Worm (Caenorhabditis elegans) whole organism, L1 larva: ENCODE results near the gene srx-73.
A peak's percentile ranks its signal among the peaks of the same experiment; 100 is the strongest.

Source experiments
- C04F5.9 ChIP-seq: sonication (generic microtip); optimal IDR thresholded peaks from 2 replicates; lab custom pipeline; 2016; ENCODE audit warnings: missing genetic modification characterization, missing compliant biosample characterization
- C16A3.4 ChIP-seq: fragments of 150-350 bp; optimal IDR thresholded peaks from 2 replicates; lab custom pipeline; 2014; ENCODE audit warnings: missing biosample characterization, missing genetic modification characterization
- Y116A8C.19 ChIP-seq: sonication (generic microtip); optimal IDR thresholded peaks from 2 replicates; lab custom pipeline; 2016; ENCODE audit warnings: missing compliant biosample characterization, missing genetic modification characterization, borderline replicate concordance
- alr-1 ChIP-seq: fragments of 200-800 bp; sonication (Bioruptor generic); optimal IDR thresholded peaks from 2 replicates; lab custom pipeline; 2018; ENCODE audit warnings: borderline replicate concordance, mild to moderate bottlenecking, missing genetic modification characterization, missing compliant biosample characterization
- aly-2 ChIP-seq: fragments of 150-350 bp; optimal IDR thresholded peaks from 2 replicates; lab custom pipeline; 2014; ENCODE audit warnings: missing biosample characterization, missing genetic modification characterization
- blmp-1 ChIP-seq: fragments of 150-350 bp; optimal IDR thresholded peaks from 2 replicates; lab custom pipeline; 2014; ENCODE audit warnings: missing biosample characterization, missing genetic modification characterization
- ceh-8 ChIP-seq: fragments of 200-800 bp; sonication (Bioruptor generic); optimal IDR thresholded peaks from 2 replicates; lab custom pipeline; 2018; ENCODE audit warnings: mild to moderate bottlenecking, missing genetic modification characterization, moderate library complexity, missing compliant biosample characterization
- ceh-82 ChIP-seq, 3 experiments: fragments of 150-350 bp in 1 of 3; sonication (generic microtip) in 2 of 3; optimal IDR thresholded peaks; 2 replicates each; lab custom pipeline; 2014 to 2017; ENCODE audit warnings: missing biosample characterization in 3 of 3, missing genetic modification characterization in 3 of 3
- dpl-1 ChIP-seq, 3 experiments: fragments of 150-350 bp in 2 of 3; sonication (generic microtip) in 1 of 3; optimal IDR thresholded peaks; 2 replicates each; lab custom pipeline; 2014 to 2017; ENCODE audit warnings: missing biosample characterization in 3 of 3, missing genetic modification characterization in 3 of 3, missing genetic modification reagents in 3 of 3
- efl-1 ChIP-seq, 4 experiments: fragments of 150-350 bp; optimal IDR thresholded peaks in 3 of 4; peaks in 1 of 4; 1 replicate in 1 of 4; 2 replicates in 3 of 4; lab custom pipeline; 2014; ENCODE audit warnings: missing biosample characterization in 2 of 4, missing genetic modification characterization in 2 of 4, missing genetic modification reagents in 2 of 4
- elt-2 ChIP-seq: sonication (generic microtip); optimal IDR thresholded peaks from 2 replicates; lab custom pipeline; 2016; ENCODE audit warnings: missing genetic modification characterization, mild to moderate bottlenecking, inconsistent platforms, missing compliant biosample characterization, missing genetic modification reagents
- elt-3 ChIP-seq, 6 experiments: fragments of 150-350 bp in 1 of 6; sonication (generic microtip); optimal IDR thresholded peaks; 2 replicates each; lab custom pipeline; 2017 to 2018; ENCODE audit warnings: missing biosample characterization in 6 of 6, missing genetic modification characterization in 6 of 6, inconsistent platforms in 1 of 6
- ets-5 ChIP-seq: fragments of 200-800 bp; sonication (Bioruptor generic); IDR thresholded peaks from 2 replicates; pipeline ENCODE4 v1.3.6; 2022; ENCODE audit warnings: missing genetic modification characterization, missing compliant biosample characterization
- fkh-4 ChIP-seq: sonication (generic microtip); optimal IDR thresholded peaks from 2 replicates; lab custom pipeline; 2016; ENCODE audit warnings: missing compliant biosample characterization, missing genetic modification characterization, borderline replicate concordance
- fkh-8 ChIP-seq: sonication (generic microtip); optimal IDR thresholded peaks from 2 replicates; lab custom pipeline; 2016; ENCODE audit warnings: mild to moderate bottlenecking, missing genetic modification characterization, missing compliant biosample characterization
- hlh-17 ChIP-seq: fragments of 200-800 bp; sonication (Bioruptor generic); optimal IDR thresholded peaks from 2 replicates; lab custom pipeline; 2018; ENCODE audit warnings: missing genetic modification characterization, mild to moderate bottlenecking, missing compliant biosample characterization, moderate library complexity, borderline replicate concordance
- hlh-4 ChIP-seq: sonication (generic microtip); optimal IDR thresholded peaks from 2 replicates; lab custom pipeline; 2016; ENCODE audit warnings: mild to moderate bottlenecking, missing genetic modification characterization, missing compliant biosample characterization
- isw-1 ChIP-seq: fragments of 200-800 bp; sonication (Bioruptor generic); IDR thresholded peaks from 2 replicates; pipeline ENCODE4 v1.3.6; 2022; ENCODE audit warnings: missing genetic modification characterization, missing compliant biosample characterization
- lin-14 ChIP-seq: fragments of 200-800 bp; sonication (Bioruptor generic); optimal IDR thresholded peaks from 2 replicates; lab custom pipeline; 2018; ENCODE audit warnings: mild to moderate bottlenecking, missing genetic modification characterization, moderate library complexity, missing compliant biosample characterization
- lin-15B ChIP-seq: fragments of 150-350 bp; sonication (generic microtip); optimal IDR thresholded peaks from 3 replicates; lab custom pipeline; 2014; ENCODE audit warnings: missing biosample characterization, missing genetic modification characterization
- lin-35 ChIP-seq, 2 experiments: fragments of 150-350 bp; optimal IDR thresholded peaks; 2 replicates each; lab custom pipeline; 2014; ENCODE audit warnings: missing biosample characterization in 2 of 2, missing genetic modification characterization in 2 of 2, missing genetic modification reagents in 2 of 2
- lsy-2 ChIP-seq, 2 experiments: fragments of 150-350 bp; optimal IDR thresholded peaks; 2 replicates each; lab custom pipeline; 2014; ENCODE audit warnings: missing biosample characterization in 2 of 2, missing genetic modification characterization in 2 of 2
- mep-1 ChIP-seq: fragments of 150-350 bp; optimal IDR thresholded peaks from 2 replicates; lab custom pipeline; 2014; ENCODE audit warnings: missing biosample characterization, missing genetic modification characterization
- nhr-19 ChIP-seq: fragments of 200-800 bp; sonication (Bioruptor generic); conservative IDR thresholded peaks from 2 replicates; pipeline ENCODE4 v1.3.6; 2022; ENCODE audit warnings: missing genetic modification characterization, missing compliant biosample characterization
- nhr-20 ChIP-seq: sonication (generic microtip); optimal IDR thresholded peaks from 2 replicates; lab custom pipeline; 2016; ENCODE audit warnings: mild to moderate bottlenecking, missing genetic modification characterization, missing compliant biosample characterization
- nhr-47 ChIP-seq: sonication (generic microtip); optimal IDR thresholded peaks from 2 replicates; lab custom pipeline; 2016; ENCODE audit warnings: mild to moderate bottlenecking, missing genetic modification characterization, moderate library complexity, missing compliant biosample characterization
- nhr-71 ChIP-seq: sonication (generic microtip); optimal IDR thresholded peaks from 2 replicates; lab custom pipeline; 2016; ENCODE audit warnings: mild to moderate bottlenecking, missing genetic modification characterization, moderate library complexity, missing compliant biosample characterization
- nhr-85 ChIP-seq: sonication (generic microtip); peaks from one replicate; lab custom pipeline; 2016; ENCODE audit warnings: missing genetic modification characterization, inconsistent platforms, missing compliant biosample characterization
- nhr-90 ChIP-seq: sonication (generic microtip); optimal IDR thresholded peaks from 2 replicates; lab custom pipeline; 2016; ENCODE audit warnings: mild to moderate bottlenecking, missing genetic modification characterization, missing compliant biosample characterization; ENCODE audit not compliant: poor library complexity
- pax-3 ChIP-seq: fragments of 200-800 bp; sonication (Bioruptor generic); optimal IDR thresholded peaks from 2 replicates; lab custom pipeline; 2018; ENCODE audit warnings: mild to moderate bottlenecking, missing genetic modification characterization, moderate library complexity, missing compliant biosample characterization
- pqm-1 ChIP-seq: sonication (generic microtip); optimal IDR thresholded peaks from 3 replicates; lab custom pipeline; 2017; ENCODE audit warnings: missing biosample characterization, missing genetic modification characterization
- rnt-1 ChIP-seq: sonication (generic microtip); optimal IDR thresholded peaks from 2 replicates; lab custom pipeline; 2016; ENCODE audit warnings: mild to moderate bottlenecking, missing genetic modification characterization, moderate library complexity, missing compliant biosample characterization
- snu-23 ChIP-seq: sonication (generic microtip); optimal IDR thresholded peaks from 2 replicates; lab custom pipeline; 2016; ENCODE audit warnings: missing genetic modification characterization, missing compliant biosample characterization
- sox-4 ChIP-seq: sonication (generic microtip); optimal IDR thresholded peaks from 2 replicates; lab custom pipeline; 2016; ENCODE audit warnings: missing genetic modification characterization, missing compliant biosample characterization
- swsn-7 ChIP-seq: sonication (generic microtip); optimal IDR thresholded peaks from 2 replicates; lab custom pipeline; 2016; ENCODE audit warnings: missing genetic modification characterization, missing compliant biosample characterization
- unc-62 ChIP-seq: fragments of 150-350 bp; optimal IDR thresholded peaks from 2 replicates; lab custom pipeline; 2014; ENCODE audit warnings: missing biosample characterization, missing genetic modification reagents, missing genetic modification characterization
- ztf-4 ChIP-seq: fragments of 150-350 bp; optimal IDR thresholded peaks from 2 replicates; lab custom pipeline; 2014; ENCODE audit warnings: missing biosample characterization, missing genetic modification characterization

srx-73 gene

DNA sequence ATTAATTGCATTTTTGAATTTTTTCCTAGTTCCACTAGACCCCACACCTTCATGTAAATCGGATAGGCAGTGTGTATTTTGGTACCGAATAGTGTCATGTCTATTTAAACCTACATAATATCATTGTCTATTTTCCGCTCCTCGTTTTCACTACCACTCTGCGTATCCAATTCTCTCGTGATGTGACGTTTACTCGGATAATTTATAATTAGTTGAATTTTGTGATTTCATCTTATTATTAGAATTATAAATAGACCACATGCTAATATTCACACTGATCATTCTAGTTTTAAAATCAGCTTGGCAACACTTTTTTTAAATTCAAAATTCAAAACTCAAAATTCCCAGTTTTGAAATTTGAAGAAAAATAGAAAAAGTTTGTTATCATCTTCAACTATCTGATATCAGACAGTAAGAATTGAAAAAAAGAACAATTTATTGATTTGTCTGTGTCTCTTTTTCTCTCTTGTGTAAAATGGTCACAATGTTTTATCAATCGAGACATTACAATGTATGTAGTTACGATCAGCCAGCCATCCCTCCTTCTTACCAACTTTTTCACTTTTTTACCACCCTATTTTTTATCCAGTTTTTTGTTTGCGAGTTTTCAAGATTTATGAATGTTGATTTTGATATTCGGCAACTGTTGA, 24.9 kb downstream of the srx-73 start:
- TF ChIP-seq ets-5 (GFP tag; lab: Robert Waterston, UW) (no peak), ceh-8 (peak; percentile 91), ztf-4 (tag; lab: Kevin White, UChicago) (no peak), nhr-20 (tag; lab: Kevin White, UChicago) (peak; percentile 23), lin-35 (GFP tag; optimal IDR thresholded peaks at IDR 0.05; lab: Kevin White, UChicago) (peak in 1 of 2 experiments; percentile 3), lsy-2 (tag; optimal IDR thresholded peaks at IDR 0.05; lab: Kevin White, UChicago) (peak in 1 of 2 experiments; percentile 8), elt-3 (tag; optimal IDR thresholded peaks at IDR 0.05; lab: Kevin White, UChicago) (peak in 2 of 6 experiments; percentile 35 to 58), nhr-71 (tag; lab: Kevin White, UChicago) (peak; percentile 48), nhr-85 (tag; lab: Kevin White, UChicago) (peak; percentile 52)

DNA sequence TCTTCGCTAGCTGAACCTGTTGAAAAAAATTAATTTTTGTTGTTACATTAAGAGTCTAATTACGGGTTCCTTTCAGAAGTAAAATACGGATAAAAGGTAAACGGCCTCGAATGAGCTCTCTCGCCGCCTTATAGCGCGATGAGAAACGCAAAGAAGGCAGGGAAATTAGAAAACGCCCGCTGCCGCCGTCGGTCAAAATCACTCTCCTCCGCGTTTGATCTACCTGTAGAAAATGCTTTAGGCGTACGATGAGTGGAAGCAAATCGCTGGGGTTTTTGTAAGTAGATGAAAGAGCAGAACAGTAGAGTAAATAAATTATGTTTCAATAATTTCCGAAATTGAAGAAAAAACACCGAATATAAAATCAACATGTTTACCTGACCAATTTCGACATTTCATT, 28.4 kb downstream of the srx-73 start:
- TF ChIP-seq alr-1 (tag; lab: Kevin White, UChicago) (no peak), nhr-47 (tag; lab: Kevin White, UChicago) (no peak), nhr-19 (GFP tag; lab: Robert Waterston, UW) (no peak), C16A3.4 (tag; lab: Kevin White, UChicago) (no peak), pqm-1 (tag; lab: Kevin White, UChicago) (no peak)
- TF ChIP-seq, all 84 proteins: peak for 0

DNA sequence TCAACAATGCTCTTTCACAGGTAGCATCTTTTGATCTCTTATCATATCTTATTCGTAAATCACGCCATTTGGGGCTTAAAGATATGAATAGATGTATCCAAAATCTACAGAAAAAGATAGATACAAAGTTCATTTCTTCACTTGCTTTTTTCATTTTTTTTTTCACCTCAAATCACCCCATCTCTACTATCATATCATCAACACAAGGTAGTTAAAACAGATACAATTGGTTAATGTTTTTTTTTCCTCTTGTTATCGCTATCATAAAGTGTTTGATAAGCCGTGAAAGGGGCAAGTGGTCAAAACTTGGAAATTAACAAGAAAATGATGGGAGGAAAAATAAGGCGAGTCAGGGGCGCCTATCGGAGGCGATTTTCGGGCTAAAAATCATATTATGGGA, 35.3 kb downstream of the srx-73 start:
- TF ChIP-seq sox-4 (tag; lab: Kevin White, UChicago), result no peak
- TF ChIP-seq efl-1 (optimal IDR thresholded peaks at IDR 0.05; lab: Kevin White, UChicago), result no peak
- peak in 1 of 2 experiments; percentile 6 for TF ChIP-seq efl-1 (GFP tag; optimal IDR thresholded peaks at IDR 0.05 in 1 of 2; lab: Kevin White, UChicago)
- no peak for TF ChIP-seq nhr-47 (tag; lab: Kevin White, UChicago)
- peak; percentile 23 for TF ChIP-seq elt-2 (tag; lab: Kevin White, UChicago)
- no peak for TF ChIP-seq pax-3
- TF ChIP-seq blmp-1 (tag; lab: Kevin White, UChicago), result peak; percentile 46
- peak; percentile 17 for TF ChIP-seq nhr-71 (tag; lab: Kevin White, UChicago)
- peak; percentile 22 for TF ChIP-seq nhr-20 (tag; lab: Kevin White, UChicago)
- peak; percentile 24 for TF ChIP-seq mep-1
- no peak for TF ChIP-seq C04F5.9 (tag; lab: Kevin White, UChicago)
- peak in 5 of 6 experiments; percentile 91 to 97 (median 96) for TF ChIP-seq elt-3 (tag; optimal IDR thresholded peaks at IDR 0.05; lab: Kevin White, UChicago)
- peak; percentile 53 for TF ChIP-seq nhr-85 (tag; lab: Kevin White, UChicago)
- no peak for TF ChIP-seq hlh-17
- no peak for TF ChIP-seq fkh-4 (tag; lab: Kevin White, UChicago)
- TF ChIP-seq pqm-1 (tag; lab: Kevin White, UChicago), result peak; percentile 38
- TF ChIP-seq lin-14, result peak; percentile 48
- TF ChIP-seq, all 84 proteins: peak for 10

DNA sequence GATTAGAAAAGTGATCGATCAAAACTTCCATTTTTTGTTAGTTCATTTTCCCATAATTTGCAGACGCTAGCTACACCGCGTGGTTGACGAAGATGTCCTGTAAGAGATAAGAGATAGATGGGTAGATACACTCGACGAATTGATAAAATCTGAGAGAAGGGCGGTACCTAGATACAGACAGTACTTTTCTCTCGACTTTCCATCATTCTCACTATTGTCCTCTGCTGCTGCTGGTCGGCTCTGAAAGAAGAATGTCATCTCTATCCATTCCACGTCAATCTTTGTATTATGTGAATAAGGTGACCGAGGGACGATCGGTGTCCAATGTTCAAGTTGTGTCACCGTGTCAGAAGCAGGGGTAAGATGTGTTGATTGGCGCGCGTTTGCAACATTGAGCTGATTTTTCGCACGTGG, 37.0 kb downstream of the srx-73 start, which contains the start of gene pmt-2:
TSS of gene pmt-2 (plus strand) at position 64 of the 414 bp plus-strand sequence.
- TF ChIP-seq lin-14, result peak; percentile 79
- TF ChIP-seq lin-15B, result no peak
- TF ChIP-seq nhr-20 (tag; lab: Kevin White, UChicago), result peak; percentile 67
- TF ChIP-seq blmp-1 (tag; lab: Kevin White, UChicago), result peak; percentile 90
- no peak for TF ChIP-seq unc-62
- peak in 1 of 3 experiments; percentile 9 for TF ChIP-seq dpl-1 (GFP tag; optimal IDR thresholded peaks at IDR 0.05; lab: Kevin White, UChicago)
- peak; percentile 1 for TF ChIP-seq rnt-1
- peak; percentile 31 for TF ChIP-seq nhr-47 (tag; lab: Kevin White, UChicago)
- TF ChIP-seq nhr-85 (tag; lab: Kevin White, UChicago), result peak; percentile 95
- TF ChIP-seq elt-3 (tag; optimal IDR thresholded peaks at IDR 0.05; lab: Kevin White, UChicago), result peak; percentile 9 to 77 (median 52)
- peak in 1 of 2 experiments; percentile 5 for TF ChIP-seq lin-35 (GFP tag; optimal IDR thresholded peaks at IDR 0.05; lab: Kevin White, UChicago)
- no peak for TF ChIP-seq fkh-8 (tag; lab: Kevin White, UChicago)
- TF ChIP-seq ceh-82 (tag; optimal IDR thresholded peaks at IDR 0.05; lab: Kevin White, UChicago), result peak in 1 of 3 experiments; percentile 4
- TF ChIP-seq snu-23, result peak; percentile 54
- no peak for TF ChIP-seq isw-1
- peak; percentile 37 for TF ChIP-seq nhr-90
- no peak for TF ChIP-seq aly-2 (tag; lab: Kevin White, UChicago)
- TF ChIP-seq elt-2 (tag; lab: Kevin White, UChicago), result peak; percentile 17
- TF ChIP-seq swsn-7 (tag; lab: Kevin White, UChicago), result no peak
- no peak for TF ChIP-seq hlh-4 (tag; lab: Kevin White, UChicago)
- TF ChIP-seq lsy-2 (tag; optimal IDR thresholded peaks at IDR 0.05; lab: Kevin White, UChicago), result peak in 1 of 2 experiments; percentile 29
- peak; percentile 20 for TF ChIP-seq mep-1
- no peak for TF ChIP-seq Y116A8C.19 (tag; lab: Kevin White, UChicago)
- peak; percentile 68 for TF ChIP-seq nhr-71 (tag; lab: Kevin White, UChicago)
